Fruit fly (Drosophila melanogaster): ENCODE results near the gene pasi1.

DNA sequence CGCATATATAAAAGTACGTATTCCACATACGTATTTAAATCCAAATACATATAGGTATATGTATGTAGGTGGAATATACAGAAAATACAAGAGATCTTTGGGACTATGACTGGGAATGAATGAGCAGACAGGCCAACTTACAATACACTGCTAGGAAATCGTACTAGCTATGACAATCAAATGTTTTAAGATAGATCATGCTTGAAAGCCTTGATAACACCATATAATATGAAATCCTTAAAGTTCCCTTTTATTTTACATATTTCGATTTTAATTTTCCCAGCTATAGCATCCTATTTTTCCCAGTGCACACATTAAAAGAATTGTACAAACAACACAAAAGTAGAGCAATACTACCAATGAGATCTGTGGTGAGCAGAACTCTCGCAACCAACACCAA lies 13.5 kb upstream of the pasi1 start:
- no peak for TF ChIP-seq N (GFP tag; optimal IDR thresholded peaks at IDR 0.05)
- TF ChIP-seq foxo (GFP tag; optimal IDR thresholded peaks at IDR 0.05), result peak in 1 of 2 experiments; percentile 40
- TF ChIP-seq fru (GFP tag; optimal IDR thresholded peaks at IDR 0.05), result peak; percentile 31
- TF ChIP-seq dmrt93B (GFP tag; optimal IDR thresholded peaks at IDR 0.05), result no peak
- TF ChIP-seq h (GFP tag; optimal IDR thresholded peaks at IDR 0.05), result peak; percentile 37
- no peak for TF ChIP-seq Hnf4 (GFP tag; optimal IDR thresholded peaks at IDR 0.05)
- no peak for TF ChIP-seq dl (GFP tag; optimal IDR thresholded peaks at IDR 0.05; ENCODE audit: insufficient read depth in 1 of 2, partially characterized antibody in 2 of 2)
